Worm (Caenorhabditis elegans): Measurements from ENCODE around the gene sdz-31.

- TF ChIP-seq lin-13 (GFP tag; optimal IDR thresholded peaks at IDR 0.05), result no peak
- no peak for TF ChIP-seq nhr-12 (tag; optimal IDR thresholded peaks at IDR 0.05)
- no peak for TF ChIP-seq nhr-77 (tag; optimal IDR thresholded peaks at IDR 0.05)
- no peak for TF ChIP-seq lsy-2 (tag; optimal IDR thresholded peaks at IDR 0.05)
- TF ChIP-seq unc-55 (GFP tag; optimal IDR thresholded peaks at IDR 0.05), result no peak
- TF ChIP-seq elt-3 (tag; optimal IDR thresholded peaks at IDR 0.05), result no peak
- no peak for TF ChIP-seq blmp-1 (tag; optimal IDR thresholded peaks at IDR 0.05; ENCODE audit: insufficient read depth)
- TF ChIP-seq ama-1 (optimal IDR thresholded peaks at IDR 0.05), result no peak
- TF ChIP-seq alr-1 (tag; optimal IDR thresholded peaks at IDR 0.05), result no peak
- no peak for TF ChIP-seq zag-1 (tag; optimal IDR thresholded peaks at IDR 0.05)
- TF ChIP-seq skn-1 (tag; optimal IDR thresholded peaks at IDR 0.05), result no peak
These were observed 31.2 kb downstream of the sdz-31 start for ce11 chrV:9911165-9911564.

Measured in whole organism, L2 larva.